Fruit fly (Drosophila melanogaster): Measurements from ENCODE around the gene Dad.

DNA sequence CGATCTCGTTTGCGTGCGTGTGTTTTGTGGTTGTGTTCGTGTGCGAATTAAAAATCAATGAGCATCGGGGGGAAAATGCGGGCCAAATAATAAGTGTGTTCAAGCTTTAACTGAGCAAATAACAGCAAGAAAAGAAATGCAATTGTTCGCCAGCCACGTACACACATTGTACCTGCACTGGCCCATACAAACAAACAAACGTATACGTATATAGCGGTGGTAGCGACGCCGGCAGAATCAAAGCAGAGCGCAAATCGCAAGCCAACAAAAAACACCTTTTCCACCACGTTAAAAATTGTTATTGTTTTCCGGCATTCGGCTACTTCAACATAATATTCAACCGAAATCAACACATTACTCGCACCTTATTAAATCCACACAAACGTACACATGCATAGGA lies 721 bp downstream of the Dad start:
- no peak for TF ChIP-seq CG8159 (tag; optimal IDR thresholded peaks at IDR 0.05)
- TF ChIP-seq CG17806 (tag; optimal IDR thresholded peaks at IDR 0.05), result no peak
- TF ChIP-seq CG12605 (GFP tag; IDR thresholded peaks at IDR 0.05), result no peak
- TF ChIP-seq CG13204 (GFP tag; optimal IDR thresholded peaks at IDR 0.05), result no peak
- TF ChIP-seq CG32121 (GFP tag; IDR thresholded peaks at IDR 0.05), result no peak
- no peak for TF ChIP-seq CG9948 (tag; optimal IDR thresholded peaks at IDR 0.05)
- TF ChIP-seq EcR (GFP tag; optimal IDR thresholded peaks at IDR 0.05), result no peak
- TF ChIP-seq D1 (tag; optimal IDR thresholded peaks at IDR 0.05), result no peak
- TF ChIP-seq CG8301 (tag; optimal IDR thresholded peaks at IDR 0.05), result no peak
- no peak for TF ChIP-seq Pif1A (GFP tag; optimal IDR thresholded peaks at IDR 0.05)
- no peak for TF ChIP-seq fd96Ca (GFP tag; IDR thresholded peaks at IDR 0.05)

Data from whole organism, pupa.